Comparison of ENCODE assay signal across 1 fruit fly cellular context in genomic region chr3R:6456140-6457054, dm6.
A peak's percentile ranks its signal among the peaks of the same experiment; 100 is the strongest.
TF ChIP-seq lines count a peak whose summit lies in the region.

TSS of gene CG9727 (minus strand) at chr3R:6456676.

TF ChIP-seq in whole organism, embryonic, 481 proteins besides CTCF, POLR2A, EP300 and RAD21 (continued from another document):
- TF ChIP-seq Ada2b (GFP tag; IDR thresholded peaks at IDR 0.05; lab: Robert Waterston, UW) (no peak), h (optimal IDR thresholded peaks at IDR 0.05; lab: Kevin White, UChicago) (no peak), ash1 (GFP tag; optimal IDR thresholded peaks at IDR 0.05; lab: Kevin White, UChicago) (no peak), cg (GFP tag; optimal IDR thresholded peaks at IDR 0.05; lab: Kevin White, UChicago) (peak; percentile 28), ssp (GFP tag; IDR thresholded peaks at IDR 0.05; lab: Robert Waterston, UW) (no peak), CG15696 (tag; optimal IDR thresholded peaks at IDR 0.05; lab: Kevin White, UChicago) (no peak), Chrac-16 (GFP tag; optimal IDR thresholded peaks at IDR 0.05; lab: Kevin White, UChicago) (no peak), Spps (tag; optimal IDR thresholded peaks at IDR 0.05; lab: Kevin White, UChicago) (no peak), vnd (GFP tag; IDR thresholded peaks at IDR 0.05; lab: Robert Waterston, UW; ENCODE audit: partially characterized antibody) (0 out of 3 replicates have a peak, but pooled peaks have one; percentile 21), wek (GFP tag; optimal IDR thresholded peaks at IDR 0.05; lab: Kevin White, UChicago) (no peak), CG18262 (tag; optimal IDR thresholded peaks at IDR 0.05; lab: Kevin White, UChicago) (peak; percentile 7), CG15011 (GFP tag; optimal IDR thresholded peaks at IDR 0.05; lab: Kevin White, UChicago) (no peak), sob (GFP tag; IDR thresholded peaks at IDR 0.05; lab: Robert Waterston, UW) (0 out of 2 replicates have a peak, but pooled peaks have one; percentile 21), crc (GFP tag; optimal IDR thresholded peaks at IDR 0.05; lab: Kevin White, UChicago) (no peak), Fer3 (tag; optimal IDR thresholded peaks at IDR 0.05; lab: Kevin White, UChicago) (no peak), Awh (GFP tag; IDR thresholded peaks at IDR 0.05; lab: Robert Waterston, UW) (no peak), CG32772 (GFP tag; IDR thresholded peaks at IDR 0.05; lab: Robert Waterston, UW) (no peak), Med (GFP tag; lab: Kevin White, UChicago) (peak; percentile 25), Mrtf (GFP tag; IDR thresholded peaks at IDR 0.05; lab: Robert Waterston, UW) (no peak), pzg (GFP tag; optimal IDR thresholded peaks at IDR 0.05; lab: Kevin White, UChicago) (peak; percentile 47), CG1602 (GFP tag; optimal IDR thresholded peaks at IDR 0.05; lab: Kevin White, UChicago) (no peak), MTF-1 (GFP tag; optimal IDR thresholded peaks at IDR 0.05; lab: Kevin White, UChicago; ENCODE audit: borderline replicate concordance) (no peak), eyg (GFP tag; optimal IDR thresholded peaks at IDR 0.05; lab: Kevin White, UChicago) (no peak), CG10979 (tag; optimal IDR thresholded peaks at IDR 0.05; lab: Kevin White, UChicago) (no peak), CG12155 (GFP tag; optimal IDR thresholded peaks at IDR 0.05; lab: Kevin White, UChicago) (no peak), pnt (GFP tag; optimal IDR thresholded peaks at IDR 0.05; lab: Kevin White, UChicago) (no peak), Dref (GFP tag; IDR thresholded peaks at IDR 0.05; lab: Robert Waterston, UW) (peak; percentile 53), CG1233 (GFP tag; optimal IDR thresholded peaks at IDR 0.05; lab: Kevin White, UChicago) (no peak), lilli (GFP tag; optimal IDR thresholded peaks at IDR 0.05; lab: Kevin White, UChicago) (no peak), Deaf1 (tag; optimal IDR thresholded peaks at IDR 0.05; lab: Kevin White, UChicago) (no peak), CG13624 (GFP tag; optimal IDR thresholded peaks at IDR 0.05; lab: Kevin White, UChicago) (peak; percentile 39), CG7839 (tag; optimal IDR thresholded peaks at IDR 0.05; lab: Kevin White, UChicago) (no peak), CG13775 (GFP tag; optimal IDR thresholded peaks at IDR 0.05; lab: Kevin White, UChicago) (no peak), ewg (GFP tag; optimal IDR thresholded peaks at IDR 0.05; lab: Kevin White, UChicago) (no peak), CG15514 (GFP tag; optimal IDR thresholded peaks at IDR 0.05; lab: Kevin White, UChicago) (peak; percentile 97), grn (GFP tag; optimal IDR thresholded peaks at IDR 0.05; lab: Kevin White, UChicago) (peak; percentile 85), knrl (GFP tag; IDR thresholded peaks at IDR 0.05; lab: Robert Waterston, UW; ENCODE audit: partially characterized antibody) (peak; percentile 25; the same call in 1 of the 3 replicates), CG31224 (GFP tag; IDR thresholded peaks at IDR 0.05; lab: Robert Waterston, UW) (no peak), YL-1 (GFP tag; optimal IDR thresholded peaks at IDR 0.05; lab: Kevin White, UChicago) (peak; percentile 73), sens (GFP tag; lab: Kevin White, UChicago) (peak; percentile 65), Max (GFP tag; optimal IDR thresholded peaks at IDR 0.05; lab: Kevin White, UChicago) (no peak), stwl (tag; optimal IDR thresholded peaks at IDR 0.05; lab: Kevin White, UChicago) (peak; percentile 24), CG1647 (GFP tag; optimal IDR thresholded peaks at IDR 0.05; lab: Kevin White, UChicago) (no peak), CG7556 (GFP tag; optimal IDR thresholded peaks at IDR 0.05; lab: Kevin White, UChicago) (no peak), CG9932 (GFP tag; IDR thresholded peaks at IDR 0.05; lab: Robert Waterston, UW) (no peak), amos (GFP tag; IDR thresholded peaks at IDR 0.05; lab: Robert Waterston, UW; ENCODE audit: partially characterized antibody) (peak; percentile 16; the same call in 1 of the 2 replicates), Ets65A (GFP tag; lab: Kevin White, UChicago) (peak; percentile 65), Sin3A (optimal IDR thresholded peaks at IDR 0.05; lab: Kevin White, UChicago) (no peak), BEAF-32 (GFP tag; optimal IDR thresholded peaks at IDR 0.05; lab: Kevin White, UChicago) (peak; percentile 21), da (GFP tag; optimal IDR thresholded peaks at IDR 0.05; lab: Kevin White, UChicago) (no peak), NK7.1 (GFP tag; optimal IDR thresholded peaks at IDR 0.05; lab: Kevin White, UChicago) (no peak), sug (tag; optimal IDR thresholded peaks at IDR 0.05; lab: Kevin White, UChicago) (no peak), cwo (GFP tag; optimal IDR thresholded peaks at IDR 0.05; lab: Kevin White, UChicago) (no peak), chn (GFP tag; optimal IDR thresholded peaks at IDR 0.05; lab: Kevin White, UChicago) (no peak), Antp (GFP tag; optimal IDR thresholded peaks at IDR 0.05; lab: Kevin White, UChicago) (no peak), HmgZ (tag; optimal IDR thresholded peaks at IDR 0.05; lab: Kevin White, UChicago) (peak; percentile 22), MESR4 (GFP tag; optimal IDR thresholded peaks at IDR 0.05; lab: Kevin White, UChicago) (peak; percentile 94), pros (GFP tag; optimal IDR thresholded peaks at IDR 0.05; lab: Kevin White, UChicago) (no peak), NC2α (GFP tag; optimal IDR thresholded peaks at IDR 0.05; lab: Kevin White, UChicago) (no peak), gcm (GFP tag; optimal IDR thresholded peaks at IDR 0.05; lab: Kevin White, UChicago) (no peak), CG31365 (tag; optimal IDR thresholded peaks at IDR 0.05; lab: Kevin White, UChicago) (no peak), CG6254 (GFP tag; optimal IDR thresholded peaks at IDR 0.05; lab: Kevin White, UChicago) (no peak), jumu (GFP tag; optimal IDR thresholded peaks at IDR 0.05; lab: Kevin White, UChicago) (no peak), corto (GFP tag; optimal IDR thresholded peaks at IDR 0.05; lab: Kevin White, UChicago) (no peak), ap (GFP tag; IDR thresholded peaks at IDR 0.05; lab: Robert Waterston, UW) (no peak), en (GFP tag; optimal IDR thresholded peaks at IDR 0.05; lab: Kevin White, UChicago) (no peak), CG13287 (GFP tag; IDR thresholded peaks at IDR 0.05; lab: Robert Waterston, UW; ENCODE audit: partially characterized antibody) (peak; percentile 32; the same call in 1 of the 2 replicates), CG4328 (GFP tag; optimal IDR thresholded peaks at IDR 0.05; lab: Kevin White, UChicago) (no peak), Asciz (GFP tag; optimal IDR thresholded peaks at IDR 0.05; lab: Kevin White, UChicago) (no peak), Taf1 (GFP tag; IDR thresholded peaks at IDR 0.05; lab: Robert Waterston, UW) (no peak), org-1 (GFP tag; optimal IDR thresholded peaks at IDR 0.05; lab: Kevin White, UChicago) (no peak), hkb (optimal IDR thresholded peaks at IDR 0.05; lab: Kevin White, UChicago) (no peak), hkb (GFP tag; IDR thresholded peaks at IDR 0.05; lab: Robert Waterston, UW) (no peak), ind (GFP tag; optimal IDR thresholded peaks at IDR 0.05; lab: Kevin White, UChicago) (no peak), slp2 (GFP tag; optimal IDR thresholded peaks at IDR 0.05; lab: Kevin White, UChicago) (no peak), CG1832 (GFP tag; optimal IDR thresholded peaks at IDR 0.05; lab: Kevin White, UChicago) (no peak), CG18476 (GFP tag; optimal IDR thresholded peaks at IDR 0.05; lab: Kevin White, UChicago) (no peak), CG3163 (GFP tag; optimal IDR thresholded peaks at IDR 0.05; lab: Kevin White, UChicago) (no peak), caup (GFP tag; optimal IDR thresholded peaks at IDR 0.05; lab: Kevin White, UChicago; ENCODE audit: severe bottlenecking) (no peak), Stat92E (GFP tag; optimal IDR thresholded peaks at IDR 0.05; lab: Kevin White, UChicago) (no peak), tap (tag; optimal IDR thresholded peaks at IDR 0.05; lab: Kevin White, UChicago) (no peak), sd (tag; optimal IDR thresholded peaks at IDR 0.05; lab: Kevin White, UChicago) (no peak), CG12104 (GFP tag; optimal IDR thresholded peaks at IDR 0.05; lab: Kevin White, UChicago) (no peak), CG31388 (GFP tag; optimal IDR thresholded peaks at IDR 0.05; lab: Kevin White, UChicago) (no peak), Meics (GFP tag; optimal IDR thresholded peaks at IDR 0.05; lab: Kevin White, UChicago) (no peak), crp (GFP tag; optimal IDR thresholded peaks at IDR 0.05; lab: Kevin White, UChicago) (no peak), bowl (GFP tag; IDR thresholded peaks at IDR 0.05; lab: Robert Waterston, UW) (no peak), CG17361 (GFP tag; IDR thresholded peaks at IDR 0.05; lab: Robert Waterston, UW) (peak; percentile 66; the same call in 2 of the 3 replicates), HLH54F (GFP tag; optimal IDR thresholded peaks at IDR 0.05; lab: Kevin White, UChicago) (no peak), CG9817 (tag; optimal IDR thresholded peaks at IDR 0.05; lab: Kevin White, UChicago) (no peak), dimm (GFP tag; IDR thresholded peaks at IDR 0.05; lab: Robert Waterston, UW) (no peak), CG8478 (optimal IDR thresholded peaks at IDR 0.05; lab: Kevin White, UChicago) (no peak), lmd (GFP tag; IDR thresholded peaks at IDR 0.05; lab: Robert Waterston, UW) (no peak), row (GFP tag; IDR thresholded peaks at IDR 0.05; lab: Robert Waterston, UW) (peak; percentile 52), z (GFP tag; IDR thresholded peaks at IDR 0.05; lab: Robert Waterston, UW) (no peak), CG3065 (GFP tag; optimal IDR thresholded peaks at IDR 0.05; lab: Kevin White, UChicago) (no peak), CG3726 (GFP tag; IDR thresholded peaks at IDR 0.05; lab: Robert Waterston, UW) (no peak), shn (GFP tag; optimal IDR thresholded peaks at IDR 0.05; lab: Kevin White, UChicago) (no peak), CG2120 (GFP tag; optimal IDR thresholded peaks at IDR 0.05; lab: Kevin White, UChicago) (peak; percentile 19), CG11695 (GFP tag; IDR thresholded peaks at IDR 0.05; lab: Robert Waterston, UW) (no peak), Rx (GFP tag; IDR thresholded peaks at IDR 0.05; lab: Robert Waterston, UW) (no peak), CG16779 (GFP tag; IDR thresholded peaks at IDR 0.05; lab: Robert Waterston, UW) (no peak), dan (GFP tag; IDR thresholded peaks at IDR 0.05; lab: Robert Waterston, UW) (no peak), CG4854 (GFP tag; optimal IDR thresholded peaks at IDR 0.05; lab: Kevin White, UChicago) (no peak), HLH4C (GFP tag; IDR thresholded peaks at IDR 0.05; lab: Robert Waterston, UW; ENCODE audit: partially characterized antibody) (no peak)
